Worm (Caenorhabditis elegans) whole organism, late embryonic: ENCODE data around the gene Y48A6B.3.

Experiments used
- ceh-9 ChIP-seq: sonication (generic microtip); optimal IDR thresholded peaks from 2 replicates; lab custom pipeline; 2016; ENCODE audit warnings: mild to moderate bottlenecking, missing genetic modification characterization, inconsistent platforms, missing compliant biosample characterization
- elt-2 ChIP-seq: sonication (generic microtip); optimal IDR thresholded peaks from 2 replicates; lab custom pipeline; 2016; ENCODE audit warnings: missing genetic modification reagents, missing genetic modification characterization, missing compliant biosample characterization
- fkh-6 ChIP-seq: sonication (generic microtip); optimal IDR thresholded peaks from 2 replicates; lab custom pipeline; 2016; ENCODE audit warnings: missing genetic modification characterization, missing compliant biosample characterization
- lim-6 ChIP-seq: sonication (generic microtip); optimal IDR thresholded peaks from 2 replicates; lab custom pipeline; 2016; ENCODE audit warnings: missing genetic modification characterization, missing compliant biosample characterization
- nhr-11 ChIP-seq: fragments of 150-350 bp; optimal IDR thresholded peaks from 2 replicates; lab custom pipeline; 2014; ENCODE audit warnings: missing biosample characterization, missing genetic modification characterization
- pros-1 ChIP-seq: fragments of 150-350 bp; optimal IDR thresholded peaks from 2 replicates; lab custom pipeline; 2014; ENCODE audit warnings: missing biosample characterization, missing genetic modification reagents, missing genetic modification characterization
- unc-3 ChIP-seq, 2 experiments: fragments of 200-800 bp in 1 of 2; sonication (Bioruptor generic) in 1 of 2; sonication (generic microtip) in 1 of 2; conservative IDR thresholded peaks in 1 of 2; optimal IDR thresholded peaks in 1 of 2; 2 replicates each; pipeline versions ENCODE4 v1.3.6 to Lab custom; 2016 to 2022; ENCODE audit warnings: missing compliant biosample characterization in 2 of 2, missing genetic modification characterization in 2 of 2, missing genetic modification reagents in 1 of 2
- unc-55 ChIP-seq: sonication (generic microtip); optimal IDR thresholded peaks from 2 replicates; lab custom pipeline; 2017; ENCODE audit warnings: missing biosample characterization, missing genetic modification reagents, missing genetic modification characterization

- TF ChIP-seq unc-3 (GFP tag; conservative IDR thresholded peaks at IDR 0.05; lab: Robert Waterston, UW) = no peak
- TF ChIP-seq unc-3 (tag; optimal IDR thresholded peaks at IDR 0.05; lab: Kevin White, UChicago) = no peak
- TF ChIP-seq nhr-11 (tag; lab: Kevin White, UChicago) = no peak
- TF ChIP-seq fkh-6 (tag; lab: Kevin White, UChicago) = no peak
- TF ChIP-seq elt-2 (tag; lab: Kevin White, UChicago) = no peak
- TF ChIP-seq pros-1 (tag; lab: Kevin White, UChicago) = peak; percentile 1
- TF ChIP-seq lim-6 (tag; lab: Kevin White, UChicago) = no peak
- peak; percentile 31 for TF ChIP-seq unc-55 (GFP tag; lab: Kevin White, UChicago)
- no peak for TF ChIP-seq ceh-9 (tag; lab: Kevin White, UChicago)
These were observed 46.7 kb downstream of the Y48A6B.3 start for ce11 chrIII:11054532-11055265.
